Fruit fly (Drosophila melanogaster): ENCODE measurements around the gene Toll-6.

Toll-6 gene

dm6 chr3L:15347695-15348465 lies 11.4 kb downstream of the Toll-6 start (continued):
- TF ChIP-seq ase (GFP tag; IDR thresholded peaks at IDR 0.05) (no peak), tll (GFP tag; optimal IDR thresholded peaks at IDR 0.05) (no peak), Hmx (GFP tag; optimal IDR thresholded peaks at IDR 0.05) (no peak), D19B (GFP tag; optimal IDR thresholded peaks at IDR 0.05) (peak; percentile 2), Ptx1 (GFP tag; IDR thresholded peaks at IDR 0.05) (peak; percentile 52), CG8944 (GFP tag; optimal IDR thresholded peaks at IDR 0.05) (no peak), CG12942 (GFP tag; optimal IDR thresholded peaks at IDR 0.05) (peak; percentile 27), Dip3 (GFP tag; optimal IDR thresholded peaks at IDR 0.05) (no peak), CG30020 (tag; optimal IDR thresholded peaks at IDR 0.05) (peak; percentile 46), tup (GFP tag; optimal IDR thresholded peaks at IDR 0.05) (peak; percentile 2), row (GFP tag; IDR thresholded peaks at IDR 0.05) (peak; percentile 67), Chrac-16 (GFP tag; optimal IDR thresholded peaks at IDR 0.05) (peak; percentile 49), Atf6 (GFP tag; IDR thresholded peaks at IDR 0.05) (no peak), Hr39 (optimal IDR thresholded peaks at IDR 0.05) (peak; percentile 88), CG3407 (GFP tag; optimal IDR thresholded peaks at IDR 0.05) (peak; percentile 21), CG10274 (GFP tag; optimal IDR thresholded peaks at IDR 0.05) (no peak), CG18619 (GFP tag; optimal IDR thresholded peaks at IDR 0.05) (peak; percentile 69), CG10654 (GFP tag; optimal IDR thresholded peaks at IDR 0.05) (peak; percentile 1), Doc3 (GFP tag; IDR thresholded peaks at IDR 0.05; ENCODE audit: partially characterized antibody) (no peak), lov (optimal IDR thresholded peaks at IDR 0.05) (no peak), lov (GFP tag; IDR thresholded peaks at IDR 0.05) (0 out of 3 replicates have a peak, but pooled peaks have one; percentile 34), al (GFP tag; IDR thresholded peaks at IDR 0.05) (no peak), crp (GFP tag; optimal IDR thresholded peaks at IDR 0.05) (no peak), CG30403 (GFP tag; optimal IDR thresholded peaks at IDR 0.05) (peak; percentile 52), gcm (GFP tag; optimal IDR thresholded peaks at IDR 0.05) (peak; percentile 70), pum (GFP tag; optimal IDR thresholded peaks at IDR 0.05) (no peak), Dll (GFP tag; IDR thresholded peaks at IDR 0.05; ENCODE audit: partially characterized antibody) (no peak), cato (GFP tag; optimal IDR thresholded peaks at IDR 0.05; ENCODE audit: borderline replicate concordance) (peak; percentile 10), tap (tag; optimal IDR thresholded peaks at IDR 0.05) (peak; percentile 58), yki (optimal IDR thresholded peaks at IDR 0.05) (peak; percentile 40), ATbp (GFP tag; optimal IDR thresholded peaks at IDR 0.05) (peak; percentile 41), HLH54F (GFP tag; optimal IDR thresholded peaks at IDR 0.05) (no peak), CG12391 (tag; optimal IDR thresholded peaks at IDR 0.05) (peak; percentile 86), CG12071 (GFP tag; optimal IDR thresholded peaks at IDR 0.05) (no peak), CG4360 (GFP tag; IDR thresholded peaks at IDR 0.05) (no peak), prd (optimal IDR thresholded peaks at IDR 0.05) (no peak), prd (GFP tag; IDR thresholded peaks at IDR 0.05) (peak; percentile 71), scrt (GFP tag; optimal IDR thresholded peaks at IDR 0.05) (peak; percentile 50), CG31441 (GFP tag; IDR thresholded peaks at IDR 0.05) (peak; percentile 92), danr (GFP tag; IDR thresholded peaks at IDR 0.05) (no peak), crol (GFP tag; IDR thresholded peaks at IDR 0.05) (peak; percentile 44; the same call in 1 of the 2 replicates), ac (GFP tag; optimal IDR thresholded peaks at IDR 0.05) (peak; percentile 63), pho (GFP tag; optimal IDR thresholded peaks at IDR 0.05) (no peak), Asciz (GFP tag; optimal IDR thresholded peaks at IDR 0.05) (peak; percentile 49), CG15696 (tag; optimal IDR thresholded peaks at IDR 0.05) (peak; percentile 93), ham (GFP tag; IDR thresholded peaks at IDR 0.05) (no peak), bbx (GFP tag; IDR thresholded peaks at IDR 0.05; ENCODE audit: partially characterized antibody) (no peak), CG2712 (tag; optimal IDR thresholded peaks at IDR 0.05) (peak; percentile 92), Ravus (GFP tag; IDR thresholded peaks at IDR 0.05) (no peak), CG8281 (tag; optimal IDR thresholded peaks at IDR 0.05) (peak; percentile 16)

Data from whole organism, embryonic.